Worm (Caenorhabditis elegans) whole organism, L3 larva: ENCODE measurements around the gene srw-7.

Source experiments
- R02D3.7 ChIP-seq: fragments of 150-350 bp; optimal IDR thresholded peaks from 2 replicates; lab custom pipeline; 2014; ENCODE audit warnings: missing biosample characterization, missing genetic modification characterization
- ZK546.5 ChIP-seq: sonication (generic microtip); optimal IDR thresholded peaks from 2 replicates; lab custom pipeline; 2017; ENCODE audit warnings: missing biosample characterization, missing genetic modification characterization
- ceh-28 ChIP-seq: fragments of 150-350 bp; optimal IDR thresholded peaks from 2 replicates; lab custom pipeline; 2014; ENCODE audit warnings: missing biosample characterization, missing genetic modification reagents, missing genetic modification characterization
- elt-1 ChIP-seq: fragments of 150-350 bp; optimal IDR thresholded peaks from 2 replicates; lab custom pipeline; 2014; ENCODE audit warnings: missing biosample characterization, missing genetic modification characterization
- elt-2 ChIP-seq: sonication (generic microtip); optimal IDR thresholded peaks from 2 replicates; lab custom pipeline; 2016; ENCODE audit warnings: missing genetic modification reagents, mild to moderate bottlenecking, missing genetic modification characterization, missing compliant biosample characterization
- elt-3 ChIP-seq, 3 experiments: fragments of 150-350 bp in 1 of 3; sonication (generic microtip) in 2 of 3; optimal IDR thresholded peaks; 2 replicates in 2 of 3; 4 replicates in 1 of 3; lab custom pipeline; 2014 to 2017; ENCODE audit warnings: missing biosample characterization in 3 of 3, missing genetic modification characterization in 3 of 3
- lin-15B ChIP-seq: fragments of 150-350 bp; optimal IDR thresholded peaks from 2 replicates; lab custom pipeline; 2014; ENCODE audit warnings: missing biosample characterization, missing genetic modification characterization
- mdl-1 ChIP-seq: fragments of 150-350 bp; optimal IDR thresholded peaks from 2 replicates; lab custom pipeline; 2014; ENCODE audit warnings: missing biosample characterization, missing genetic modification characterization
- nfya-1 ChIP-seq: sonication (generic microtip); optimal IDR thresholded peaks from 2 replicates; lab custom pipeline; 2017; ENCODE audit warnings: missing genetic modification characterization, mild to moderate bottlenecking, missing compliant biosample characterization, antibody characterized with exemption, moderate library complexity; ENCODE audit not compliant: insufficient read depth
- nhr-12 ChIP-seq: fragments of 150-350 bp; optimal IDR thresholded peaks from 2 replicates; lab custom pipeline; 2014; ENCODE audit warnings: missing biosample characterization, missing genetic modification characterization
- nhr-237 ChIP-seq: fragments of 150-350 bp; optimal IDR thresholded peaks from 2 replicates; lab custom pipeline; 2014; ENCODE audit warnings: missing biosample characterization, missing genetic modification characterization
- nhr-76 ChIP-seq: fragments of 150-350 bp; sonication (generic microtip); optimal IDR thresholded peaks from 5 replicates; lab custom pipeline; 2014; ENCODE audit warnings: missing biosample characterization, missing genetic modification characterization
- skn-1 ChIP-seq: fragments of 150-350 bp; optimal IDR thresholded peaks from 2 replicates; lab custom pipeline; 2014; ENCODE audit warnings: missing biosample characterization, missing genetic modification characterization
- ztf-11 ChIP-seq: fragments of 150-350 bp; optimal IDR thresholded peaks from 2 replicates; lab custom pipeline; 2014; ENCODE audit warnings: missing biosample characterization, missing genetic modification characterization

ce11 chrV:3805961-3806360 lies at the start of gene srw-7:
- TF ChIP-seq elt-3 (tag; optimal IDR thresholded peaks at IDR 0.05; lab: Kevin White, UChicago): no peak
- TF ChIP-seq lin-15B (tag; lab: Kevin White, UChicago): no peak
- TF ChIP-seq nhr-237 (tag; lab: Kevin White, UChicago): no peak
- TF ChIP-seq R02D3.7 (tag; lab: Kevin White, UChicago): no peak
- no peak for TF ChIP-seq ZK546.5 (tag; lab: Kevin White, UChicago)
- TF ChIP-seq nfya-1 (tag; lab: Kevin White, UChicago): no peak
- no peak for TF ChIP-seq skn-1 (tag; lab: Kevin White, UChicago)
- TF ChIP-seq mdl-1 (tag; lab: Kevin White, UChicago): no peak
- TF ChIP-seq nhr-12 (tag; lab: Kevin White, UChicago): no peak
- TF ChIP-seq nhr-76 (tag; lab: Kevin White, UChicago): no peak
- TF ChIP-seq ztf-11 (tag; lab: Kevin White, UChicago): no peak
- TF ChIP-seq ceh-28 (tag; lab: Kevin White, UChicago): no peak
- TF ChIP-seq elt-2 (tag; lab: Kevin White, UChicago): no peak
- no peak for TF ChIP-seq elt-1 (tag; lab: Kevin White, UChicago)
